Fruit fly (Drosophila melanogaster): Measurements from ENCODE around the gene pcx.

- no peak for TF ChIP-seq insv (optimal IDR thresholded peaks at IDR 0.05)
- no peak for TF ChIP-seq ttk (optimal IDR thresholded peaks at IDR 0.05)
- no peak for TF ChIP-seq h (optimal IDR thresholded peaks at IDR 0.05)
Observed at dm6 chrX:2249763-2250162, 24.7 kb downstream of the pcx start, which contains the start of gene crn.

Measured in Kc167 (cell line).